Fruit fly (Drosophila melanogaster) whole organism, pupa: ENCODE measurements around the gene CG15528.

Experiments
- CG10348 ChIP-seq: fragments of 200-800 bp; sonication (Bioruptor generic); IDR thresholded peaks from 2 replicates; pipeline ENCODE4 v1.3.6; 2022; ENCODE audit warnings: missing biosample characterization, missing genetic modification characterization
- CG12605 ChIP-seq: fragments of 200-800 bp; sonication (Bioruptor generic); IDR thresholded peaks from 2 replicates; pipeline ENCODE4 v1.3.6; 2022; ENCODE audit warnings: missing biosample characterization, missing genetic modification characterization
- CG13204 ChIP-seq: fragments of 200-800 bp; sonication (Bioruptor generic); optimal IDR thresholded peaks from 2 replicates; lab custom pipeline; 2018; ENCODE audit warnings: missing biosample characterization, mild to moderate bottlenecking, missing genetic modification characterization, moderate library complexity
- CG14655 ChIP-seq: fragments of 200-800 bp; sonication (Bioruptor generic); optimal IDR thresholded peaks from 3 replicates; lab custom pipeline; 2017; ENCODE audit warnings: mild to moderate bottlenecking, missing biosample characterization, missing genetic modification reagents, missing genetic modification characterization
- CG15710 ChIP-seq: fragments of 200-800 bp; sonication (Bioruptor generic); optimal IDR thresholded peaks from 2 replicates; lab custom pipeline; 2018; ENCODE audit warnings: missing biosample characterization, mild to moderate bottlenecking, missing genetic modification characterization, moderate library complexity
- CG32121 ChIP-seq: fragments of 200-800 bp; sonication (Bioruptor generic); IDR thresholded peaks from 2 replicates; pipeline ENCODE4 v1.3.6; 2022; ENCODE audit warnings: missing biosample characterization, missing genetic modification characterization
- CG4496 ChIP-seq: fragments of 200-800 bp; sonication (Bioruptor generic); IDR thresholded peaks from 3 replicates; pipeline ENCODE4 v1.3.6; 2022; ENCODE audit warnings: missing biosample characterization, missing genetic modification characterization
- CG8159 ChIP-seq: fragments of 200-800 bp; sonication (Bioruptor generic); optimal IDR thresholded peaks from 3 replicates; lab custom pipeline; 2018; ENCODE audit warnings: missing biosample characterization, mild to moderate bottlenecking, missing genetic modification characterization, moderate library complexity
- CG8301 ChIP-seq: fragments of 200-800 bp; sonication (Bioruptor generic); optimal IDR thresholded peaks from 2 replicates; lab custom pipeline; 2018; ENCODE audit warnings: missing biosample characterization, mild to moderate bottlenecking, missing genetic modification characterization
- CG9948 ChIP-seq: fragments of 200-800 bp; sonication (Bioruptor generic); optimal IDR thresholded peaks from 2 replicates; lab custom pipeline; 2018; ENCODE audit warnings: missing biosample characterization, mild to moderate bottlenecking, missing genetic modification characterization, moderate library complexity
- D1 ChIP-seq: fragments of 200-800 bp; sonication (Bioruptor generic); optimal IDR thresholded peaks from 2 replicates; lab custom pipeline; 2018; ENCODE audit warnings: missing biosample characterization, mild to moderate bottlenecking, missing genetic modification characterization, moderate library complexity
- EcR ChIP-seq: fragments of 200-800 bp; sonication (Bioruptor generic); optimal IDR thresholded peaks from 3 replicates; lab custom pipeline; 2019; ENCODE audit warnings: missing biosample characterization, missing genetic modification characterization, mild to moderate bottlenecking, moderate library complexity, missing genetic modification reagents
- Pif1A ChIP-seq: fragments of 200-800 bp; sonication (Bioruptor generic); optimal IDR thresholded peaks from 3 replicates; lab custom pipeline; 2016; ENCODE audit warnings: missing biosample characterization, missing genetic modification characterization
- Pif1B ChIP-seq: fragments of 200-800 bp; sonication (Bioruptor generic); optimal IDR thresholded peaks from 3 replicates; lab custom pipeline; 2016; ENCODE audit warnings: missing biosample characterization, missing genetic modification characterization
- Snoo ChIP-seq: fragments of 200-800 bp; sonication (Bioruptor generic); optimal IDR thresholded peaks from 3 replicates; lab custom pipeline; 2017; ENCODE audit warnings: missing biosample characterization, mild to moderate bottlenecking, missing genetic modification characterization, inconsistent platforms
- fd96Ca ChIP-seq: fragments of 200-800 bp; sonication (Bioruptor generic); IDR thresholded peaks from 3 replicates; pipeline ENCODE4 v1.3.6; 2022; ENCODE audit warnings: missing biosample characterization, missing genetic modification characterization
- gl ChIP-seq: fragments of 200-800 bp; sonication (Bioruptor generic); optimal IDR thresholded peaks from 2 replicates; lab custom pipeline; 2018; ENCODE audit warnings: missing biosample characterization, mild to moderate bottlenecking, missing genetic modification characterization
- rn ChIP-seq: fragments of 200-800 bp; sonication (Bioruptor generic); IDR thresholded peaks from 2 replicates; pipeline ENCODE4 v1.3.6; 2022; ENCODE audit warnings: missing biosample characterization, missing genetic modification characterization

CG15528 gene

dm6 chr3R:30004648-30005047, 47.3 kb downstream of the CG15528 start, which contains the start of the genes Nlp and Nph:
Gene Nlp (plus strand): TSS chr3R:30004785.
Gene Nph (minus strand): TSS chr3R:30004861.
- TF ChIP-seq Snoo (peak; percentile 14), EcR (GFP tag; lab: Kevin White, UChicago) (no peak)

dm6 chr3R:30000286-30000685, 51.6 kb downstream of the CG15528 start, which contains the start of gene Tace:
Gene Tace (plus strand): TSS chr3R:30000530.
- TF ChIP-seq rn (GFP tag; lab: Robert Waterston, UW): no peak
- TF ChIP-seq CG32121 (GFP tag; lab: Robert Waterston, UW): no peak
- no peak for TF ChIP-seq Pif1A
- no peak for TF ChIP-seq D1 (tag; lab: Kevin White, UChicago)
- no peak for TF ChIP-seq CG10348 (GFP tag; lab: Robert Waterston, UW)
- TF ChIP-seq Pif1B (GFP tag; lab: Kevin White, UChicago): no peak
- TF ChIP-seq CG4496 (GFP tag; lab: Robert Waterston, UW): no peak
- no peak for TF ChIP-seq CG8159 (tag; lab: Kevin White, UChicago)
- no peak for TF ChIP-seq CG8301 (tag; lab: Kevin White, UChicago)
- TF ChIP-seq CG15710: no peak
- no peak for TF ChIP-seq EcR (GFP tag; lab: Kevin White, UChicago)
- no peak for TF ChIP-seq gl (tag; lab: Kevin White, UChicago)
- no peak for TF ChIP-seq fd96Ca (GFP tag; lab: Robert Waterston, UW)
- no peak for TF ChIP-seq CG9948 (tag; lab: Kevin White, UChicago)

- no peak for TF ChIP-seq CG14655 (GFP tag; lab: Kevin White, UChicago)
- TF ChIP-seq CG15710: no peak
- no peak for TF ChIP-seq CG4496 (GFP tag; lab: Robert Waterston, UW)
- no peak for TF ChIP-seq CG12605 (GFP tag; lab: Robert Waterston, UW)
- TF ChIP-seq fd96Ca (GFP tag; lab: Robert Waterston, UW): no peak
- no peak for TF ChIP-seq CG10348 (GFP tag; lab: Robert Waterston, UW)
- no peak for TF ChIP-seq rn (GFP tag; lab: Robert Waterston, UW)
- TF ChIP-seq EcR (GFP tag; lab: Kevin White, UChicago): no peak
- no peak for TF ChIP-seq CG13204 (GFP tag; lab: Kevin White, UChicago)
- TF ChIP-seq, all 21 proteins: peak for 0
Measured at dm6 chr3R:29999495-29999894, 52.4 kb downstream of the CG15528 start, which contains the start of gene CG34298. Gene CG34298 (plus strand): TSS chr3R:29999795.
